Fruit fly (Drosophila melanogaster): Measurements from ENCODE around the gene CG9953.

CG9953 gene

dm6 chr3L:6996907-6997306 lies 27.4 kb downstream of the CG9953 start (continued):
- TF ChIP-seq bcd (GFP tag; optimal IDR thresholded peaks at IDR 0.05) (peak; percentile 16), NFAT (GFP tag; IDR thresholded peaks at IDR 0.05) (no peak), tio (GFP tag; optimal IDR thresholded peaks at IDR 0.05) (no peak), CG1529 (GFP tag; optimal IDR thresholded peaks at IDR 0.05) (no peak), ac (GFP tag; optimal IDR thresholded peaks at IDR 0.05) (no peak), Chrac-16 (GFP tag; optimal IDR thresholded peaks at IDR 0.05) (no peak), hth (optimal IDR thresholded peaks at IDR 0.05) (no peak), sug (tag; optimal IDR thresholded peaks at IDR 0.05) (no peak), CG4282 (GFP tag; optimal IDR thresholded peaks at IDR 0.05) (no peak), Atf6 (GFP tag; IDR thresholded peaks at IDR 0.05) (no peak), CG16815 (GFP tag; optimal IDR thresholded peaks at IDR 0.05) (no peak), CG2712 (tag; optimal IDR thresholded peaks at IDR 0.05) (no peak), Lpt (GFP tag; optimal IDR thresholded peaks at IDR 0.05) (no peak), Pdp1 (GFP tag; optimal IDR thresholded peaks at IDR 0.05) (no peak), CG12104 (GFP tag; optimal IDR thresholded peaks at IDR 0.05) (no peak), gsb (GFP tag; IDR thresholded peaks at IDR 0.05) (no peak), peb (GFP tag; IDR thresholded peaks at IDR 0.05) (no peak), CG12744 (GFP tag; optimal IDR thresholded peaks at IDR 0.05) (no peak), Xrp1 (GFP tag; IDR thresholded peaks at IDR 0.05) (no peak), CG7357 (GFP tag; IDR thresholded peaks at IDR 0.05) (no peak), Side (GFP tag; optimal IDR thresholded peaks at IDR 0.05) (no peak), Sry-β (GFP tag; optimal IDR thresholded peaks at IDR 0.05) (no peak), CG9797 (GFP tag; optimal IDR thresholded peaks at IDR 0.05) (no peak), CoRest (tag; optimal IDR thresholded peaks at IDR 0.05) (peak; percentile 43), amos (GFP tag; IDR thresholded peaks at IDR 0.05; ENCODE audit: partially characterized antibody) (no peak), fd96Cb (tag; optimal IDR thresholded peaks at IDR 0.05) (peak; percentile 38), CG13424 (tag; optimal IDR thresholded peaks at IDR 0.05) (peak; percentile 28), Hmx (GFP tag; optimal IDR thresholded peaks at IDR 0.05) (no peak), gcm2 (GFP tag; optimal IDR thresholded peaks at IDR 0.05) (no peak), cg (GFP tag; optimal IDR thresholded peaks at IDR 0.05) (no peak), ftz-f1 (GFP tag; optimal IDR thresholded peaks at IDR 0.05) (no peak), CG7372 (GFP tag; IDR thresholded peaks at IDR 0.05) (no peak), CG32772 (GFP tag; IDR thresholded peaks at IDR 0.05) (no peak), tap (tag; optimal IDR thresholded peaks at IDR 0.05) (peak; percentile 24), sqz (GFP tag; optimal IDR thresholded peaks at IDR 0.05) (no peak), Poxn (GFP tag; IDR thresholded peaks at IDR 0.05) (no peak), toy (GFP tag; IDR thresholded peaks at IDR 0.05) (no peak), Mes4 (GFP tag; optimal IDR thresholded peaks at IDR 0.05) (no peak), dati (GFP tag; IDR thresholded peaks at IDR 0.05) (no peak), CG1647 (GFP tag; optimal IDR thresholded peaks at IDR 0.05) (no peak), wek (GFP tag; optimal IDR thresholded peaks at IDR 0.05) (no peak), odd (GFP tag; optimal IDR thresholded peaks at IDR 0.05) (no peak), ken (GFP tag; IDR thresholded peaks at IDR 0.05) (no peak), CG10274 (GFP tag; optimal IDR thresholded peaks at IDR 0.05) (no peak), Bdp1 (GFP tag; optimal IDR thresholded peaks at IDR 0.05) (no peak), Sox100B (GFP tag; optimal IDR thresholded peaks at IDR 0.05) (no peak), CG6254 (GFP tag; optimal IDR thresholded peaks at IDR 0.05) (no peak), jumu (GFP tag; optimal IDR thresholded peaks at IDR 0.05) (no peak), CG7987 (GFP tag; optimal IDR thresholded peaks at IDR 0.05) (no peak), Ravus (GFP tag; IDR thresholded peaks at IDR 0.05) (no peak), pfk (GFP tag; optimal IDR thresholded peaks at IDR 0.05) (no peak), CG11560 (tag; IDR thresholded peaks at IDR 0.05) (no peak), CG16779 (GFP tag; IDR thresholded peaks at IDR 0.05) (no peak)

Measured in whole organism, embryonic.